Worm (Caenorhabditis elegans) whole organism, L1 larva: Measurements from ENCODE around the gene F21H7.12.

Experiments
- C04F5.9 ChIP-seq: sonication (generic microtip); optimal IDR thresholded peaks from 2 replicates; lab custom pipeline; 2016; ENCODE audit warnings: missing genetic modification characterization, missing compliant biosample characterization
- aly-2 ChIP-seq: fragments of 150-350 bp; optimal IDR thresholded peaks from 2 replicates; lab custom pipeline; 2014; ENCODE audit warnings: missing biosample characterization, missing genetic modification characterization
- blmp-1 ChIP-seq: fragments of 150-350 bp; optimal IDR thresholded peaks from 2 replicates; lab custom pipeline; 2014; ENCODE audit warnings: missing biosample characterization, missing genetic modification characterization
- ceh-63 ChIP-seq: fragments of 200-800 bp; sonication (Bioruptor generic); optimal IDR thresholded peaks from 2 replicates; lab custom pipeline; 2018; ENCODE audit warnings: mild to moderate bottlenecking, missing genetic modification characterization, missing compliant biosample characterization
- ceh-8 ChIP-seq: fragments of 200-800 bp; sonication (Bioruptor generic); optimal IDR thresholded peaks from 2 replicates; lab custom pipeline; 2018; ENCODE audit warnings: mild to moderate bottlenecking, missing genetic modification characterization, moderate library complexity, missing compliant biosample characterization
- ceh-82 ChIP-seq, 3 experiments: fragments of 150-350 bp in 1 of 3; sonication (generic microtip) in 2 of 3; optimal IDR thresholded peaks; 2 replicates each; lab custom pipeline; 2014 to 2017; ENCODE audit warnings: missing biosample characterization in 3 of 3, missing genetic modification characterization in 3 of 3
- ceh-88 ChIP-seq: fragments of 200-800 bp; sonication (Bioruptor generic); IDR thresholded peaks from 2 replicates; pipeline ENCODE4 v1.3.6; 2022; ENCODE audit warnings: missing genetic modification characterization, missing compliant biosample characterization
- ceh-90 ChIP-seq: sonication (generic microtip); optimal IDR thresholded peaks from 2 replicates; lab custom pipeline; 2016; ENCODE audit warnings: missing genetic modification characterization, missing compliant biosample characterization
- dsc-1 ChIP-seq: sonication (generic microtip); optimal IDR thresholded peaks from 2 replicates; lab custom pipeline; 2016; ENCODE audit warnings: mild to moderate bottlenecking, missing genetic modification characterization, missing compliant biosample characterization
- egl-13 ChIP-seq: sonication (generic microtip); optimal IDR thresholded peaks from 2 replicates; lab custom pipeline; 2016; ENCODE audit warnings: missing genotype, missing genetic modification reagents, missing genetic modification characterization, missing compliant biosample characterization
- elt-2 ChIP-seq: sonication (generic microtip); optimal IDR thresholded peaks from 2 replicates; lab custom pipeline; 2016; ENCODE audit warnings: missing genetic modification characterization, mild to moderate bottlenecking, inconsistent platforms, missing compliant biosample characterization, missing genetic modification reagents
- elt-3 ChIP-seq, 6 experiments: fragments of 150-350 bp in 1 of 6; sonication (generic microtip); optimal IDR thresholded peaks; 2 replicates each; lab custom pipeline; 2017 to 2018; ENCODE audit warnings: missing biosample characterization in 6 of 6, missing genetic modification characterization in 6 of 6, inconsistent platforms in 1 of 6
- ets-5 ChIP-seq: fragments of 200-800 bp; sonication (Bioruptor generic); IDR thresholded peaks from 2 replicates; pipeline ENCODE4 v1.3.6; 2022; ENCODE audit warnings: missing genetic modification characterization, missing compliant biosample characterization
- fkh-10 ChIP-seq: sonication (generic microtip); optimal IDR thresholded peaks from 2 replicates; lab custom pipeline; 2017; ENCODE audit warnings: missing biosample characterization, missing genetic modification reagents, missing genetic modification characterization
- fkh-4 ChIP-seq: sonication (generic microtip); optimal IDR thresholded peaks from 2 replicates; lab custom pipeline; 2016; ENCODE audit warnings: missing compliant biosample characterization, missing genetic modification characterization, borderline replicate concordance
- hlh-17 ChIP-seq: fragments of 200-800 bp; sonication (Bioruptor generic); optimal IDR thresholded peaks from 2 replicates; lab custom pipeline; 2018; ENCODE audit warnings: missing genetic modification characterization, mild to moderate bottlenecking, missing compliant biosample characterization, moderate library complexity, borderline replicate concordance
- hpl-2 ChIP-seq: fragments of 150-350 bp; optimal IDR thresholded peaks from 2 replicates; lab custom pipeline; 2014; ENCODE audit warnings: missing biosample characterization, missing genetic modification reagents, missing genetic modification characterization
- irx-1 ChIP-seq: sonication (generic microtip); optimal IDR thresholded peaks from 2 replicates; lab custom pipeline; 2016; ENCODE audit warnings: missing genetic modification characterization, missing compliant biosample characterization
- lin-13 ChIP-seq: fragments of 150-350 bp; optimal IDR thresholded peaks from 2 replicates; lab custom pipeline; 2014; ENCODE audit warnings: missing biosample characterization, missing genetic modification reagents, missing genetic modification characterization
- lin-35 ChIP-seq, 2 experiments: fragments of 150-350 bp; optimal IDR thresholded peaks; 2 replicates each; lab custom pipeline; 2014; ENCODE audit warnings: missing biosample characterization in 2 of 2, missing genetic modification characterization in 2 of 2, missing genetic modification reagents in 2 of 2
- lin-39 ChIP-seq: fragments of 150-350 bp; optimal IDR thresholded peaks from 2 replicates; lab custom pipeline; 2014; ENCODE audit warnings: missing biosample characterization, missing genetic modification reagents, missing genetic modification characterization
- lsy-2 ChIP-seq, 2 experiments: fragments of 150-350 bp; optimal IDR thresholded peaks; 2 replicates each; lab custom pipeline; 2014; ENCODE audit warnings: missing biosample characterization in 2 of 2, missing genetic modification characterization in 2 of 2
- mab-9 ChIP-seq: fragments of 200-800 bp; sonication (Bioruptor generic); IDR thresholded peaks from 2 replicates; pipeline ENCODE4 v1.3.6; 2022; ENCODE audit warnings: missing genetic modification reagents, missing genetic modification characterization, missing compliant biosample characterization
- mdl-1 ChIP-seq, 2 experiments: fragments of 150-350 bp; optimal IDR thresholded peaks; 2 replicates each; lab custom pipeline; 2014 to 2017; ENCODE audit warnings: missing biosample characterization in 2 of 2, missing genetic modification characterization in 2 of 2, inconsistent platforms in 1 of 2
- mef-2 ChIP-seq: fragments of 150-350 bp; optimal IDR thresholded peaks from 2 replicates; lab custom pipeline; 2014; ENCODE audit warnings: missing biosample characterization, missing genetic modification characterization
- nhr-11 ChIP-seq: fragments of 150-350 bp; optimal IDR thresholded peaks from 2 replicates; lab custom pipeline; 2014; ENCODE audit warnings: missing biosample characterization, missing genetic modification characterization
- nhr-19 ChIP-seq: fragments of 200-800 bp; sonication (Bioruptor generic); conservative IDR thresholded peaks from 2 replicates; pipeline ENCODE4 v1.3.6; 2022; ENCODE audit warnings: missing genetic modification characterization, missing compliant biosample characterization
- nhr-20 ChIP-seq: sonication (generic microtip); optimal IDR thresholded peaks from 2 replicates; lab custom pipeline; 2016; ENCODE audit warnings: mild to moderate bottlenecking, missing genetic modification characterization, missing compliant biosample characterization
- nhr-47 ChIP-seq: sonication (generic microtip); optimal IDR thresholded peaks from 2 replicates; lab custom pipeline; 2016; ENCODE audit warnings: mild to moderate bottlenecking, missing genetic modification characterization, moderate library complexity, missing compliant biosample characterization
- nhr-71 ChIP-seq: sonication (generic microtip); optimal IDR thresholded peaks from 2 replicates; lab custom pipeline; 2016; ENCODE audit warnings: mild to moderate bottlenecking, missing genetic modification characterization, moderate library complexity, missing compliant biosample characterization
- nhr-76 ChIP-seq: sonication (generic microtip); optimal IDR thresholded peaks from 2 replicates; lab custom pipeline; 2017; ENCODE audit warnings: missing biosample characterization, missing genetic modification characterization
- nhr-85 ChIP-seq: sonication (generic microtip); peaks from one replicate; lab custom pipeline; 2016; ENCODE audit warnings: missing genetic modification characterization, inconsistent platforms, missing compliant biosample characterization
- nhr-90 ChIP-seq: sonication (generic microtip); optimal IDR thresholded peaks from 2 replicates; lab custom pipeline; 2016; ENCODE audit warnings: mild to moderate bottlenecking, missing genetic modification characterization, missing compliant biosample characterization; ENCODE audit not compliant: poor library complexity
- pax-3 ChIP-seq: fragments of 200-800 bp; sonication (Bioruptor generic); optimal IDR thresholded peaks from 2 replicates; lab custom pipeline; 2018; ENCODE audit warnings: mild to moderate bottlenecking, missing genetic modification characterization, moderate library complexity, missing compliant biosample characterization
- skn-1 ChIP-seq: fragments of 150-350 bp; optimal IDR thresholded peaks from 2 replicates; lab custom pipeline; 2014; ENCODE audit warnings: missing biosample characterization, missing genetic modification characterization
- sox-4 ChIP-seq: sonication (generic microtip); optimal IDR thresholded peaks from 2 replicates; lab custom pipeline; 2016; ENCODE audit warnings: missing genetic modification characterization, missing compliant biosample characterization
- sptf-1 ChIP-seq: fragments of 150-350 bp; optimal IDR thresholded peaks from 2 replicates; lab custom pipeline; 2014; ENCODE audit warnings: missing biosample characterization, missing genetic modification characterization
- swsn-7 ChIP-seq: sonication (generic microtip); optimal IDR thresholded peaks from 2 replicates; lab custom pipeline; 2016; ENCODE audit warnings: missing genetic modification characterization, missing compliant biosample characterization
- tlp-1 ChIP-seq: fragments of 150-350 bp; optimal IDR thresholded peaks from 2 replicates; lab custom pipeline; 2014; ENCODE audit warnings: missing biosample characterization, missing genetic modification characterization
- unc-86 ChIP-seq: sonication (generic microtip); optimal IDR thresholded peaks from 2 replicates; lab custom pipeline; 2016; ENCODE audit warnings: missing genetic modification characterization, missing compliant biosample characterization
- unc-98 ChIP-seq: fragments of 200-800 bp; sonication (Bioruptor generic); IDR thresholded peaks from 2 replicates; pipeline ENCODE4 v1.3.6; 2022; ENCODE audit warnings: missing genetic modification characterization, missing compliant biosample characterization
- vab-15 ChIP-seq: sonication (generic microtip); optimal IDR thresholded peaks from 2 replicates; lab custom pipeline; 2017; ENCODE audit warnings: missing genotype, mild to moderate bottlenecking, missing genetic modification characterization, missing compliant biosample characterization
- xbp-1 ChIP-seq: sonication (generic microtip); optimal IDR thresholded peaks from 2 replicates; lab custom pipeline; 2016; ENCODE audit warnings: missing genetic modification characterization, missing compliant biosample characterization
- zag-1 ChIP-seq: fragments of 150-350 bp; optimal IDR thresholded peaks from 2 replicates; lab custom pipeline; 2014; ENCODE audit warnings: missing biosample characterization, missing genetic modification characterization
- zip-4 ChIP-seq: fragments of 200-800 bp; sonication (Bioruptor generic); optimal IDR thresholded peaks from 2 replicates; lab custom pipeline; 2018; ENCODE audit warnings: mild to moderate bottlenecking, missing genetic modification characterization, moderate library complexity, missing compliant biosample characterization

The F21H7.12 gene

DNA sequence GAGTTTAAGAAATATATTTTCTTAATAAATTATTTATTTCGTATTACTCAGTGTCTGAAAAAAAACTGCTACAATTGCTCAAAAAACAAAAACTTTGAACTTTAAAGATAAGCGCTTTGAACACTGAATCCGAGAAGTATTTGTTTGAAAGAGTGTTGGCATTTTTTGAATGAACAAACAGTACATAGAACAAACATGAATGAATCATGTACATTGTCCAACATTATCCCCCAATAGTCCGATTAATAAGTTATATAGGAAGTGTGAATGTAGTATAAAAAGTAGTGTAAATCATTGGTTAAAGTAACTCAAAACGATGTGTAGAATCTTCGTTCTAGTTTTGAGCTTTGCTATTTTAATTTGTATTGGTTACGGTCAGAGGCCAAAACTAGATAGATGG, 28.2 kb upstream of the F21H7.12 start, which contains the start of gene F11A5.17:
Gene F11A5.17 (plus strand): TSS at position 301 of the 400 bp plus-strand sequence.
- TF ChIP-seq nhr-71 (tag; lab: Kevin White, UChicago), result no peak
- no peak for TF ChIP-seq ets-5 (GFP tag; lab: Robert Waterston, UW)
- TF ChIP-seq mdl-1 (tag; optimal IDR thresholded peaks at IDR 0.05; lab: Kevin White, UChicago), result no peak
- no peak for TF ChIP-seq nhr-85 (tag; lab: Kevin White, UChicago)
- TF ChIP-seq xbp-1, result no peak
- no peak for TF ChIP-seq lsy-2 (tag; optimal IDR thresholded peaks at IDR 0.05; lab: Kevin White, UChicago)
- no peak for TF ChIP-seq fkh-10 (GFP tag; lab: Kevin White, UChicago)
- TF ChIP-seq tlp-1, result no peak
- TF ChIP-seq nhr-11 (tag; lab: Kevin White, UChicago), result no peak
- no peak for TF ChIP-seq dsc-1 (tag; lab: Kevin White, UChicago)
- no peak for TF ChIP-seq pax-3 (tag; lab: Kevin White, UChicago)
- no peak for TF ChIP-seq mab-9
- TF ChIP-seq vab-15 (tag; lab: Kevin White, UChicago), result no peak
- TF ChIP-seq hpl-2 (GFP tag; lab: Kevin White, UChicago), result no peak
- TF ChIP-seq, all 84 proteins: peak for 0

DNA sequence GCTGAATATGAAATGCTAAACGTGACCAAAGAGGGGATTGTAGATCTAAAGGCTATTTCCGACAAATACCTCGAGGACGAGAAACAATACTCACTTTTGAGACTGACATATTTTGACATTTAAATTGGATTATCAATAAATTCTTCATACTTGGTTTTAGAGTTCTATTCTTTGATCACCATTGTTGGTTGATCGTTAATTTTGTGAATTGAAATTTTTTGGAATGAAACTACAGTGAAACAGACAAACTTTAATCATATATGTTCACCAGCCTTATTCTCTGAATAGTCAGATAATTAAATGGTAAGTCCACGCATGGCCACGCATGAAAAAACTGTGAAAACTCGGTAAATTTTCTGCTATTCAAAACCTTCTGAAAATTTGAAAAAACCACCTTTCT, 27.3 kb upstream of the F21H7.12 start, which contains the start of gene F11A5.18:
Gene F11A5.18 (plus strand): TSS at position 301 of the 400 bp plus-strand sequence.
- TF ChIP-seq blmp-1 (tag; lab: Kevin White, UChicago) (no peak), ceh-8 (GFP tag; lab: Kevin White, UChicago) (no peak), unc-98 (GFP tag; lab: Robert Waterston, UW) (no peak), egl-13 (tag; lab: Kevin White, UChicago) (no peak), fkh-4 (tag; lab: Kevin White, UChicago) (no peak), zag-1 (tag; lab: Kevin White, UChicago) (no peak), C04F5.9 (tag; lab: Kevin White, UChicago) (no peak), nhr-47 (tag; lab: Kevin White, UChicago) (no peak), lsy-2 (tag; optimal IDR thresholded peaks at IDR 0.05; lab: Kevin White, UChicago) (no peak), ceh-90 (tag; lab: Kevin White, UChicago) (no peak), zip-4 (GFP tag; lab: Kevin White, UChicago) (no peak), ceh-63 (no peak), elt-2 (tag; lab: Kevin White, UChicago) (no peak)

DNA sequence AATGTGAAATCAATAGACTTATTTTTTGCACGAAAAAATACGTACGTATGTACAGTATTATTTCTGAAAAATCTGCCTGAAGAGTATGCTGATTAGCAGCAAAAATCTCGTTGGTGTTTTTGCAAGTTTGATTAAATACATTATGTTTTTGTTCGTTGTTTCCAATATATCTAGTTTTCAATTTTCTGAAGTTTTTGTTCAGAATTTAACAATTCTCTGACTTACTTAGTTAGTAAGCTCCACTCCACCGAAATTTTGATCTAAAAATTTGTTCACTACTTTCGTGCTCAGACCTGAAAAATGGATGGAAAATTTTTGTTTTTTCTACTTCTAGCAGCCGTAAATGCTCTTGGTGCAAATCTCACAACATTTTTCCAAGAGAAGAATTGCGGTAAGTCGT, 25.1 kb upstream of the F21H7.12 start, which contains the start of gene irld-26:
Gene irld-26 (plus strand): TSS at position 301 of the 400 bp plus-strand sequence.
- TF ChIP-seq unc-86 (tag; lab: Kevin White, UChicago), result no peak
- TF ChIP-seq swsn-7, result no peak
- TF ChIP-seq nhr-76 (tag; lab: Kevin White, UChicago), result no peak
- no peak for TF ChIP-seq nhr-20 (tag; lab: Kevin White, UChicago)
- TF ChIP-seq vab-15 (tag; lab: Kevin White, UChicago), result no peak
- TF ChIP-seq sox-4 (tag; lab: Kevin White, UChicago), result no peak
- TF ChIP-seq lin-39 (tag; lab: Kevin White, UChicago), result no peak
- no peak for TF ChIP-seq elt-2 (tag; lab: Kevin White, UChicago)
- TF ChIP-seq mab-9, result no peak
- TF ChIP-seq aly-2 (tag; lab: Kevin White, UChicago), result no peak
- no peak for TF ChIP-seq elt-3 (tag; optimal IDR thresholded peaks at IDR 0.05; lab: Kevin White, UChicago)
- no peak for TF ChIP-seq ceh-82 (tag; optimal IDR thresholded peaks at IDR 0.05; lab: Kevin White, UChicago)
- TF ChIP-seq skn-1 (tag; lab: Kevin White, UChicago), result no peak
- TF ChIP-seq, all 84 proteins: peak for 0

DNA sequence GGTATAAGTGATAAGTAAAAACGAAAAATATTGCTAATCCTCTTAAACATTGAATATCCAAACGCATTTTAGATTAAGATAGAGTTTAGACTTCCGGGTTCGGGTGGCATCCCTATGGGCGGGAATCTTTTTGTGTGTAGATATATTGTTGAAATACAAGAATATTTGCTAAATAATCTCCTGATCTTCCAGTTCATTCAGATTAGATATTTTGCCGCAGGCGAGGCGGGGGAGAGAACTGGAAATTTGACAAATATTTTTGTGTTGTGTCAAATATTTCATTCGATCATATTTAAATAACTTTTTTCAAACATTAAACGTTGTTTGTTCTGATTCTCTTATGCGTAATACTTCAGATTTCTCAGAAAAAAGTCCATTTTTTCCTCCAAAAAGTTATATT, 20.1 kb upstream of the F21H7.12 start, which contains the start of gene oac-15:
Gene oac-15 (minus strand): TSS at position 101 of the 400 bp plus-strand sequence.
- TF ChIP-seq nhr-76 (tag; lab: Kevin White, UChicago), result no peak
- no peak for TF ChIP-seq mef-2 (tag; lab: Kevin White, UChicago)
- TF ChIP-seq elt-2 (tag; lab: Kevin White, UChicago), result no peak
- no peak for TF ChIP-seq dsc-1 (tag; lab: Kevin White, UChicago)
- TF ChIP-seq sptf-1 (tag; lab: Kevin White, UChicago), result no peak
- TF ChIP-seq nhr-19 (GFP tag; lab: Robert Waterston, UW), result no peak
- no peak for TF ChIP-seq mab-9
- no peak for TF ChIP-seq hlh-17
- no peak for TF ChIP-seq lin-13 (GFP tag; lab: Kevin White, UChicago)
- TF ChIP-seq irx-1, result no peak
- TF ChIP-seq zag-1 (tag; lab: Kevin White, UChicago), result no peak
- TF ChIP-seq lin-35 (GFP tag; optimal IDR thresholded peaks at IDR 0.05; lab: Kevin White, UChicago), result no peak
- TF ChIP-seq skn-1 (tag; lab: Kevin White, UChicago), result no peak
- TF ChIP-seq nhr-90 (tag; lab: Kevin White, UChicago), result no peak
- TF ChIP-seq ceh-88, result no peak
- no peak for TF ChIP-seq fkh-10 (GFP tag; lab: Kevin White, UChicago)
